Fruit fly (Drosophila melanogaster) ovary, adult (tissue): ENCODE measurements around the gene Tsp.

Source experiments
- CG17801 ChIP-seq: fragments of 200-800 bp; optimal IDR thresholded peaks from 2 replicates; lab custom pipeline; 2019; ENCODE audit warnings: missing biosample characterization, mild to moderate bottlenecking, missing genetic modification characterization, moderate library complexity; ENCODE audit not compliant: partially characterized antibody

Gene Tsp

DNA sequence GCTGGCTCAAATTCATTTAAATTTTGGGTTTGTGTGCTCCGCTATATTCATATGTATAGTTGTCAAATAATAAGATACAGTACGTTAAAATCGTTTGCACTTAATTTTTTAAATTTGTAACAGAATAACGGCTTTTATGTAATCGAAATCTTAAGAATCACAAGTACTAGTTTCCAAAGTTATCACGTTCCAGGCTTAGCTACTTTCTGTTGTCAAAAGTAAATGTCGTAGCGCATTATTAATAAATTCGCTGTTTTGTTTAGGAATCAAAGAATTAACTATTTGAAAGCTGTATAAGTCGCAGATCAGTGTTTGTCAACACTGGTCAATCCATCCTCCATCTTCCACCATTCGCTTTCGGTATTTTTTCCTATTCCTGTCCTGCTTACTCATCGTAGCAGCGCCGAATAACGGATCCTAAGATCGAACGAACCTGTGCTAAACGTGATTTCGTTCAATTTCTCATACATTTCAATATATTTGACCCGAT, 45.3 kb downstream of the Tsp start, which contains the start of the genes CG13771, CG34310 and cup:
Gene CG13771, minus strand, starts transcription at position 51 of the 490 bp plus-strand sequence.
Gene CG34310, plus strand, starts transcription at position 103 of the 490 bp plus-strand sequence.
Gene cup, plus strand, starts transcription at position 103 of the 490 bp plus-strand sequence.
- no peak for TF ChIP-seq CG17801

DNA sequence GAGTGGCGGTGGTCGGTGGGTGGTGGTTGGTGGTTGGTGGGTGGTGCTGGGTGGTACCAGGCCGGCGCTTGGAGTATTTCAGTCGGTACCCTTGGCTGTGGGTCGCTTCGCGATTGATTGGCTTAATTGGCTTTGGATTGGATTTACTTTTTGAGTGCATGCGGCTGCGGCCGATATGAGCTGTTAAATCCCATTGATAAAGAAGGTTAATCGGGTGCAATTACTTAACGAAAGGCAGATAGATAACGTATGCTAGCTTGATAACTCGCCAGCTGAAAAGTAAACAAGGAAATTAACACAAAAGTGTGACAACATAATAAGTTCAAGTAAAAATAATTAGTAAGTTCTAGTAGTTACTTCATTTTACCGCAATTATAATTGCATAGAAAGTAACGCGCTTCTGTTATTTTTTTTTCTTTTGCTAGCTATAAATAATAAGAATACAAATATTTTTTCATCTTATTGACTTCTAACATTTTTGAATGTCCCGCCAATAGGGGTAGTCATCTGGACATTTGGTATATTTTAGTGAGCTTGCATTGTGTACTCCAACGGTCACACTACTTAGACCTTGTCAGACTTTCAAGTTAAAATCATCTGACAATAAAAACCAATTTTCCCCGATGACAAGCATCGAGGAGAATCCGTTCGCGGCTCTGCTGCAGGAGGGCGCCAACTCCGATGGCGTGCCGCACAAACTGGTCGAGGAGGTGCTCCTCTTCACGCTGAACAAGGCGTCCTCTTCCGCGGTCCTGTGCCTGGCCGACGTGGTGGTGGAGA, 50.7 kb downstream of the Tsp start, which contains the start of the genes CG31636 and Ube4A:
Gene CG31636, minus strand, starts transcription at position 184 of the 780 bp plus-strand sequence.
Gene Ube4A, plus strand, starts transcription at position 549 of the 780 bp plus-strand sequence.
- TF ChIP-seq CG17801: no peak

DNA sequence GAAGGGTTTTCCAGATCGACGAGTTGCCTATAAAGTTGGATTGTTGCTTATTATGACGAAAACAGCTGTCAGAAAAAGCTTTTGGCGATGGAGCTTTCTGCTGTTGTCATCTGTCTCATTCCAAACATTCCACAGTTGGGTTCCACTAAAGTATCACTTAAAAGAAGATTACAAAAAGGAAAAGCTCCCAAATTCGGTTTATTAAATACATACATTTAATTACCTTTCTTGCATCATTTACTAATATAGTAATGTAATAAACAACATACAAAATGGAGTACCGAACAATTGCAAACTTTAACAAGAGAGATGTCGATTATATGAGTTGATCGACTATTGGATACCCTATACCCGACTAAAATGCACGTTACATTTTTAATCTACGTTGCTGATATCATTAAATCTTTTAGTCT, 52.6 kb downstream of the Tsp start, which contains the start of gene CG31633:
Gene CG31633, minus strand, starts transcription at position 58 of the 413 bp plus-strand sequence.
- TF ChIP-seq CG17801: no peak

DNA sequence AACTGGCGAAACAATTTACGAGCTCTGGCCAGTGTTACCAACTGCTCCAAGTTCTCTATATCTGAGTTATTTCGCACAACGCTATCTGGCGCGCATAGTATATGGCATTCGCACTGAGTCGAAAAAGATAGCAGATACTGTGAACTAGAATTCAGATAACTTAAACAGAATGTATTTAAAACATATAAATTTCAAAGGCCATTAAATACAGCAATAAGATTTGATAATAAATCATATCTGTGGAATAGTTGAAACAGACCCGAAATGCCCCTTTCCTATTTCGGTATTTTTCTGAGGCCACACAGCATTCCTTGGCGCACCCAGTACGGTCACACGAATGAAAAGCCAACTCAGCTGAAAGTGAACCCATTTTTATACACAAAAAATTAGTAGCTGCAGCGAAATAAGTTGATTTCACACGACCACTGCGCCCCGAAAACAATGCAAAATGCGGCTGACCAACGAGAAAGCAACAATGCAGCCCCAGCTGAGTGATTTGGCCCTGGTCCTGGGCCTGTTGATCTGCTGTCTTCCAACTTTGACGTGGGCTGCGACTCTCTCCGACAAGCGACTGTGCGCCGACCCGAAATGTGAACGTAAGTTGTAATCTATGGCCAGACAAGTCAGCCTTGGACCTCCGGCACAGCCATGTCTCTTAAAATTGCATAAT, 59.7 kb downstream of the Tsp start, which contains the start of the genes CG31635 and Tango1:
Gene CG31635, minus strand, starts transcription at position 30 of the 670 bp plus-strand sequence.
Gene Tango1, plus strand, starts transcription at position 304 of the 670 bp plus-strand sequence.
- no peak for TF ChIP-seq CG17801

DNA sequence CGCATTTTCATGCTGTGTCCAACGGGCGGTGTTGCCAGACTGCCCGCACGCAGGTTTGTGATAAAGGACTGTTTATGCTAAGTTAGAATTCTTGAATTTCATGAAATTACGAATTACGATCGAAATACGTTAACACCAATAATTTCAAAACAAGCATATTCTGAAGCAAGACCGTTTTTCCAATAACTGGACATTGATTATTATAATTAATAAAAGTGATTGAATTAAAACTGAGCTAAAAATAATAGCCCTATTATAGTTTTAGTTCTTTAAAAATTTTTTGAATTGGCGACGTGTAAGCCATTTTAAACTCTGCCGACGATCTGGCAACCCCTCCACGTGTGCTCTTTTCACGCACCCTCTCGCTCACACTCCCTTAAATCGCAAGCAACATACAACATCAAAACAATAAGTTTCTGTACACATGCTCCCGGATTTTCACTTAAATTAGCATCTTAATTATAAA, 60.7 kb downstream of the Tsp start:
- peak; percentile 90 for TF ChIP-seq CG17801

DNA sequence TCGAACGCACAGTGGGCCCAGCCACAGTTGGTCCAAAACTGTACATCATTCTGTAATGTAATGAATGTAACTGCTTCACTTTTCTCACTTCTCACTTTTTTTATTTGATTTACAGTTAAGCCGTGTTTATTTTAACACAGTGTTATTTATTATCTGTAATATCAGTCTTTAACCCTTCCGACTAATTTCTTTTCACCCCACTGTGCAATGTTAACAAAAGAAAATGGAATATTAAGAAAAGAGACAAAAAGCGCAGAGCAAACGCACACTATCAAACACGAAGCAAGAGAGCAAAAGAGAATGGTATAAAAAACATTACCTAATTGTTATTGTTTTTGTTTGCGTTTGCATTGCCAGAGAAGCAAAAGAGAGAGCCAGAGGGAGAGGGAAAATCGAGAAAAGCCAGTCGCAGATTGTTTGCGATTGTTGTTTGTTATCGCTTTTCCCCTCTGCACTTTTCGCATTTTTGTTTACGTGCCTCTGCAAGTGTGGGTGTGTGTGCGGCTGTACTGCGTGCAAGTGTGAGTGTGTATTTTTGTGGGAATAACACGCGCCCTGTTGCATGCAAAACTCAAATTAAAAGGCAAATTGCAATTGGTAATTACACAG, 61.7 kb downstream of the Tsp start:
- TF ChIP-seq CG17801: peak; percentile 92

DNA sequence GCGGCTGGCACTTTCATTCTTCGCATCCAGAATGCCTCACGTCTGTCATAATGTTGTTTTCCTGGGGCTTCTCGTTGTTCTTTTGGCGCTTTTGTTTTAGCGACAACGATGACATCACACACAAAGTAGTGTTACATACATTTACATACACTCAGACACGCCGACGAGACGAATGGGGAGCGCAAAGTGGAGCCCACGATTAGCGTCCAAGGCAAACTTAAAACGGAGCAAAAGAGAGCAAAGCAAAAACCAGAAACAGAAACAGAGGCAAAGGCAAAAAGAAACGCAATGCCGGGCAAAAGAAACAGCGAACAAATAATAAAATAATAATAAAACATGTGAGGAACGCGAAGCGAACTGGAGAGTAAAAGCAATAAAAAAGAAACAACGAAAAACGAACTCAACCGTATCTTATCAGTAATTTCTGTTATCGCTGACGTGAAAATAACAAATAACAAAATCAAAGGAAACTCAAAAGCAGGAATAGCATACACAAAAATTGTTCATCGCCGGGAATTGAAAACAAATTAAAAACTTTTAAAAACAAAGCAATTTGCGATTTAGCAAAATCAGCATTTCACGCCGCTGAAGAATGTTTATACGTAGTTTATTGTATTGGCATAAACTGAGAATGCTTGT, 64.3 kb downstream of the Tsp start:
- TF ChIP-seq CG17801: peak; percentile 80

DNA sequence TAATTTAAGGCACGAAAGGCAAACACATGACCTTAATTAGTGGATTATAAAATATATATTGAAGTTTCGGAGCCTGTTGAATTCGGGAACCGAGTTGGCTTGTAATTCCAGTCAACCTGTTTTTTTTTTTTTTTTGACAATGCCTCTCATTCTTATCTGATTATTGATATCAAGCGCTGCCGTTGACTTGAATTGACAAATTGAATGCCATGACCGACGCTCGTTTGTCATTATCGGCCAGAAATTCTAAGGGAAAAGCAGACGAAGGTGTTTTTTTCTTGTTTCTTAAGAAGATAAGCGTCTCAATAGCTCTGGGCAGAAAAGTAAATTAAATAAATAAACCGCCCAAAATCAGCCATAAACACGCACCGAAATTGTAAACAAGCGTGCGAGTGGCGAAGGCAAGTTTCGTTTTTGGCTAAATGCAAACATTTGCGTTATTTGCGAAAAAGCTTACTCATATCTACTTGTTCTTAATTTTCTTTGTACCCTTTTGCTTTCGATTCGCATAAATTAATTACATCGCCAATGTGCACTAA, 65.6 kb downstream of the Tsp start:
- TF ChIP-seq CG17801: no peak
